Fruit fly (Drosophila melanogaster): ENCODE measurements around the gene Fit1.
A peak's percentile ranks its signal among the peaks of the same experiment; 100 is the strongest.

Gene Fit1

dm6 chr3L:4070221-4070995 lies 33.0 kb upstream of the Fit1 start (continued):
- TF ChIP-seq Ets97D (GFP tag; optimal IDR thresholded peaks at IDR 0.05): peak; percentile 53
- no peak for TF ChIP-seq mld (GFP tag; IDR thresholded peaks at IDR 0.05; ENCODE audit: partially characterized antibody)
- TF ChIP-seq Opbp (GFP tag; IDR thresholded peaks at IDR 0.05; ENCODE audit: partially characterized antibody): no peak
- peak in 1 of 2 experiments; percentile 32 for TF ChIP-seq Hr78 (GFP tag; optimal IDR thresholded peaks at IDR 0.05)
- TF ChIP-seq HLH3B (GFP tag; IDR thresholded peaks at IDR 0.05): peak; percentile 93
- TF ChIP-seq ind (GFP tag; optimal IDR thresholded peaks at IDR 0.05): peak; percentile 92
- peak; percentile 76 for TF ChIP-seq Blimp-1 (GFP tag; optimal IDR thresholded peaks at IDR 0.05)
- TF ChIP-seq CG17568 (GFP tag; optimal IDR thresholded peaks at IDR 0.05): no peak
- peak; percentile 94 for TF ChIP-seq tgo (GFP tag; IDR thresholded peaks at IDR 0.05)
- TF ChIP-seq CG32532 (GFP tag; IDR thresholded peaks at IDR 0.05): peak; percentile 94
- peak; percentile 60 for TF ChIP-seq CG11085 (GFP tag; IDR thresholded peaks at IDR 0.05)
- peak; percentile 87 for TF ChIP-seq E2f1 (GFP tag; IDR thresholded peaks at IDR 0.05)
- peak; percentile 91 for TF ChIP-seq stc (GFP tag; IDR thresholded peaks at IDR 0.05)
- peak; percentile 79 for TF ChIP-seq Mes4 (GFP tag; optimal IDR thresholded peaks at IDR 0.05)
- TF ChIP-seq shn (GFP tag; optimal IDR thresholded peaks at IDR 0.05): peak; percentile 90
- TF ChIP-seq Meics (GFP tag; optimal IDR thresholded peaks at IDR 0.05): peak; percentile 85
- TF ChIP-seq CG18599 (GFP tag; optimal IDR thresholded peaks at IDR 0.05): peak; percentile 90
- TF ChIP-seq en (GFP tag; optimal IDR thresholded peaks at IDR 0.05): peak; percentile 85
- TF ChIP-seq exex (tag; optimal IDR thresholded peaks at IDR 0.05): peak; percentile 56
- TF ChIP-seq pfk (GFP tag; optimal IDR thresholded peaks at IDR 0.05): no peak
- no peak for TF ChIP-seq CG8290 (GFP tag; optimal IDR thresholded peaks at IDR 0.05)
- TF ChIP-seq CG8290 (tag; optimal IDR thresholded peaks at IDR 0.05): peak in 1 of 2 experiments; percentile 96
- TF ChIP-seq ara (GFP tag; IDR thresholded peaks at IDR 0.05): peak; percentile 88
- TF ChIP-seq Sox102F (GFP tag; optimal IDR thresholded peaks at IDR 0.05): peak; percentile 94
- no peak for TF ChIP-seq Lpt (GFP tag; optimal IDR thresholded peaks at IDR 0.05)
- TF ChIP-seq CG6254 (GFP tag; optimal IDR thresholded peaks at IDR 0.05): peak; percentile 54
- peak; percentile 26 for TF ChIP-seq CG8359 (GFP tag; optimal IDR thresholded peaks at IDR 0.05; ENCODE audit: borderline replicate concordance)
- TF ChIP-seq lola (GFP tag; optimal IDR thresholded peaks at IDR 0.05): peak in 1 of 3 experiments; percentile 25
- TF ChIP-seq CG12219 (GFP tag; optimal IDR thresholded peaks at IDR 0.05): peak; percentile 88
- peak; percentile 73 for TF ChIP-seq CG15011 (GFP tag; optimal IDR thresholded peaks at IDR 0.05)
- TF ChIP-seq CG6689 (GFP tag; IDR thresholded peaks at IDR 0.05): peak; percentile 92
- TF ChIP-seq Optix (GFP tag; IDR thresholded peaks at IDR 0.05): peak; percentile 90
- peak; percentile 64 for TF ChIP-seq CG15601 (tag; optimal IDR thresholded peaks at IDR 0.05)
- no peak for TF ChIP-seq CG2202 (tag; optimal IDR thresholded peaks at IDR 0.05)
- peak; percentile 93 for TF ChIP-seq CG1603 (tag; optimal IDR thresholded peaks at IDR 0.05)
- TF ChIP-seq vnd (GFP tag; IDR thresholded peaks at IDR 0.05; ENCODE audit: partially characterized antibody): no peak
- TF ChIP-seq dysf (GFP tag; IDR thresholded peaks at IDR 0.05): peak; percentile 96
- TF ChIP-seq CoRest (tag; optimal IDR thresholded peaks at IDR 0.05): peak; percentile 88
- peak; percentile 55 for TF ChIP-seq nerfin-1 (tag; optimal IDR thresholded peaks at IDR 0.05)
- TF ChIP-seq CG2116 (GFP tag; optimal IDR thresholded peaks at IDR 0.05): peak; percentile 13
- peak; percentile 76 for TF ChIP-seq croc (GFP tag; conservative IDR thresholded peaks at IDR 0.05)
- TF ChIP-seq CG5180 (GFP tag; optimal IDR thresholded peaks at IDR 0.05): peak; percentile 29
- TF ChIP-seq gcm2 (GFP tag; optimal IDR thresholded peaks at IDR 0.05): peak; percentile 74
- TF ChIP-seq C15 (GFP tag; IDR thresholded peaks at IDR 0.05): peak; percentile 86
- TF ChIP-seq Dll (GFP tag; IDR thresholded peaks at IDR 0.05; ENCODE audit: partially characterized antibody): no peak
- TF ChIP-seq CG17802 (tag; optimal IDR thresholded peaks at IDR 0.05): peak; percentile 70
- no peak for TF ChIP-seq br (optimal IDR thresholded peaks at IDR 0.05)
- peak; percentile 80 for TF ChIP-seq CG18619 (GFP tag; optimal IDR thresholded peaks at IDR 0.05)
